Worm (Caenorhabditis elegans) whole organism, young adult: ENCODE results near the gene rab-21.

Experiments
- Y53G8AR.9 ChIP-seq: fragments of 200-800 bp; sonication (Bioruptor generic); conservative IDR thresholded peaks from 2 replicates; pipeline ENCODE4 v1.3.6; 2022; ENCODE audit warnings: missing genetic modification reagents, missing genetic modification characterization, missing compliant biosample characterization
- ama-1 ChIP-seq, 3 experiments: fragments of 150-350 bp in 1 of 3; sonication (generic microtip) in 2 of 3; optimal IDR thresholded peaks; 2 replicates each; lab custom pipeline; 2014 to 2018; ENCODE audit warnings: missing biosample characterization in 2 of 3, missing genetic modification characterization in 2 of 3, missing genetic modification reagents in 2 of 3
- athp-1 ChIP-seq: sonication (generic microtip); optimal IDR thresholded peaks from 2 replicates; lab custom pipeline; 2017; ENCODE audit warnings: mild to moderate bottlenecking, missing genetic modification characterization, missing compliant biosample characterization
- cebp-1 ChIP-seq, 2 experiments: fragments of 200-800 bp in 1 of 2; sonication (Bioruptor generic) in 1 of 2; sonication (generic microtip) in 1 of 2; IDR thresholded peaks in 1 of 2; optimal IDR thresholded peaks in 1 of 2; 2 replicates each; pipeline versions ENCODE4 v1.3.6 to Lab custom; 2017 to 2022; ENCODE audit warnings: missing compliant biosample characterization in 2 of 2, missing genetic modification characterization in 2 of 2, mild to moderate bottlenecking in 1 of 2, missing genetic modification reagents in 1 of 2, moderate library complexity in 1 of 2
- ceh-79 ChIP-seq: sonication (generic microtip); optimal IDR thresholded peaks from 2 replicates; lab custom pipeline; 2017; ENCODE audit warnings: mild to moderate bottlenecking, missing genetic modification characterization, missing compliant biosample characterization
- ekl-4 ChIP-seq: fragments of 200-800 bp; sonication (Bioruptor generic); IDR thresholded peaks from 2 replicates; pipeline ENCODE4 v1.3.6; 2022; ENCODE audit warnings: missing genetic modification reagents, missing genetic modification characterization, missing compliant biosample characterization
- hmg-20 ChIP-seq: fragments of 200-800 bp; sonication (Bioruptor generic); IDR thresholded peaks from 2 replicates; pipeline ENCODE4 v1.3.6; 2022; ENCODE audit warnings: missing genetic modification reagents, missing genetic modification characterization, missing compliant biosample characterization
- nfya-2 ChIP-seq: fragments of 200-800 bp; sonication (Bioruptor generic); IDR thresholded peaks from 2 replicates; pipeline ENCODE4 v1.3.6; 2022; ENCODE audit warnings: missing genetic modification reagents, missing genetic modification characterization, missing compliant biosample characterization
- unc-62 ChIP-seq: fragments of 150-350 bp; optimal IDR thresholded peaks from 2 replicates; lab custom pipeline; 2014; ENCODE audit warnings: missing biosample characterization, missing genetic modification reagents, missing genetic modification characterization
- ztf-22 ChIP-seq: fragments of 200-800 bp; sonication (Bioruptor generic); optimal IDR thresholded peaks from 2 replicates; lab custom pipeline; 2018; ENCODE audit warnings: mild to moderate bottlenecking, missing genetic modification characterization, moderate library complexity, missing compliant biosample characterization

DNA sequence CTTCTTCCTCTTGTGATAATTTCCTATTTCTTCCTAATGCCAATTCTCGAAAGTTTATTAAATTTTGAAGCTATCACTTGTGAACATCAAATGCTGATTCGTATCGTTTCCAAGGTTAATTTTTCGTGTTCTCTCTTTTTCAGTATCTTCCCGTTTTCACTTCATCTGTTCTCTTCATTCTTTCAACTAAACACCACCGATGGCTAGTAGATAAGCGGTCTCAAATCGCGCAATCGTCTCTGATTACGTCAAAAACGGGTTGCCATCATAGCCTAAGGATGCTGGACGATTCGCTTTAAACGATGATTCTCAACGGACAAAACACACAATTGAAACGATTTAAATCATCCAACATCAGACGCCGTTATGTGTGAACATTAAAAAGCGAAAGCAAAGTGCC, 2.8 kb upstream of the rab-21 start:
- TF ChIP-seq ekl-4 = no peak
- no peak for TF ChIP-seq hmg-20
- no peak for TF ChIP-seq ceh-79 (tag; lab: Kevin White, UChicago)
- no peak for TF ChIP-seq nfya-2 (GFP tag; lab: Robert Waterston, UW)
- no peak for TF ChIP-seq cebp-1 (GFP tag; IDR thresholded peaks at IDR 0.05; lab: Robert Waterston, UW)
- TF ChIP-seq cebp-1 (tag; optimal IDR thresholded peaks at IDR 0.05; lab: Kevin White, UChicago) = no peak
- no peak for TF ChIP-seq ama-1 (optimal IDR thresholded peaks at IDR 0.05; lab: Kevin White, UChicago)
- TF ChIP-seq ama-1 (GFP tag; optimal IDR thresholded peaks at IDR 0.05; lab: Kevin White, UChicago) = no peak
- no peak for TF ChIP-seq Y53G8AR.9
- TF ChIP-seq athp-1 (tag; lab: Kevin White, UChicago) = no peak
- TF ChIP-seq unc-62 = no peak
- TF ChIP-seq ztf-22 (GFP tag; lab: Kevin White, UChicago) = no peak
